Worm (Caenorhabditis elegans): ENCODE results near the gene T08D10.4.

T08D10.4 gene

ce11 chrX:11907263-11907662 lies 45.9 kb downstream of the T08D10.4 start, which contains the start of gene Y62H9A.11:
Y62H9A.11 (minus strand) TSS chrX:11907363.
- no peak for TF ChIP-seq F13H6.1 (tag; optimal IDR thresholded peaks at IDR 0.05)
- no peak for TF ChIP-seq K02D7.2 (tag; optimal IDR thresholded peaks at IDR 0.05)

- TF ChIP-seq hlh-15 (tag; optimal IDR thresholded peaks at IDR 0.05): no peak
- TF ChIP-seq nhr-11 (tag; optimal IDR thresholded peaks at IDR 0.05): no peak
- no peak for TF ChIP-seq ceh-6 (GFP tag; optimal IDR thresholded peaks at IDR 0.05)
- no peak for TF ChIP-seq unc-42 (tag; optimal IDR thresholded peaks at IDR 0.05)
- no peak for TF ChIP-seq K09A11.1 (tag; optimal IDR thresholded peaks at IDR 0.05; ENCODE audit: insufficient read depth)
- TF ChIP-seq ceh-2 (tag; optimal IDR thresholded peaks at IDR 0.05): no peak
- TF ChIP-seq rnt-1 (tag; optimal IDR thresholded peaks at IDR 0.05): no peak
- no peak for TF ChIP-seq ceh-22 (tag; optimal IDR thresholded peaks at IDR 0.05)
- no peak for TF ChIP-seq hlh-8 (tag; optimal IDR thresholded peaks at IDR 0.05)
- no peak for TF ChIP-seq npax-4 (tag; optimal IDR thresholded peaks at IDR 0.05)
- TF ChIP-seq K02D7.2 (tag; optimal IDR thresholded peaks at IDR 0.05): no peak
Measured at ce11 chrX:11906626-11907025, 46.5 kb downstream of the T08D10.4 start.

DNA sequence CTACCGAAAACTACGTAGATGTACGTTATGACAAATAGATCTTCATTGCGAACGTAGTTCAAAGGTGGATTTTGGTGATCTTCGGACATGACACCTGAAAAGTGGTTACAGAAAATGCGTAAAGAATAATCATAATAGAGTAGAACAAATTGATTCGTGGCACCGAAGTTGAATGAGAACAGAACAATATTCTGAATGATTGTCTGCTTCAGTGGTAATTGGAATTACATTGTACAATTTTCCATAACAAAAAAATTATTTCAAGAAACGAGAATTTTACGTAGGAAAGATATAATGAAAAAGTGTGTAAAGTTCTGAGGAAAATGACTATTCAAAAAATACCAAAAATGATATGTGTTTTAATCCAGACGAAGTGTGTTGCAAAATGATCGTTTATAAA lies 50.5 kb downstream of the T08D10.4 start, which contains the start of gene Y62H9A.10:
TSS of gene Y62H9A.10 (minus strand) at position 101 of the 400 bp plus-strand sequence.
- no peak for TF ChIP-seq fkh-10 (GFP tag; optimal IDR thresholded peaks at IDR 0.05)
- TF ChIP-seq nfya-1 (tag; optimal IDR thresholded peaks at IDR 0.05): no peak
- TF ChIP-seq ceh-48 (tag; optimal IDR thresholded peaks at IDR 0.05): no peak
- no peak for TF ChIP-seq ceh-9 (tag; optimal IDR thresholded peaks at IDR 0.05)
- no peak for TF ChIP-seq elt-4 (tag; optimal IDR thresholded peaks at IDR 0.05)
- no peak for TF ChIP-seq ceh-30 (tag; optimal IDR thresholded peaks at IDR 0.05)
- TF ChIP-seq che-1 (tag; optimal IDR thresholded peaks at IDR 0.05): no peak
- TF ChIP-seq hlh-30 (tag; optimal IDR thresholded peaks at IDR 0.05; ENCODE audit: insufficient read depth): no peak
- TF ChIP-seq unc-3 (GFP tag; conservative IDR thresholded peaks at IDR 0.05): no peak
- TF ChIP-seq unc-3 (tag; optimal IDR thresholded peaks at IDR 0.05): no peak
- TF ChIP-seq sdc-2 (tag; optimal IDR thresholded peaks at IDR 0.05): no peak
- no peak for TF ChIP-seq pag-3 (tag; optimal IDR thresholded peaks at IDR 0.05; ENCODE audit: borderline replicate concordance)
- TF ChIP-seq elt-2 (tag; optimal IDR thresholded peaks at IDR 0.05): no peak
- TF ChIP-seq pha-4 (tag; optimal IDR thresholded peaks at IDR 0.05): no peak
- TF ChIP-seq nhr-11 (tag; optimal IDR thresholded peaks at IDR 0.05): no peak
- TF ChIP-seq eyg-1 (tag; optimal IDR thresholded peaks at IDR 0.05): no peak
- no peak for TF ChIP-seq ceh-2 (tag; optimal IDR thresholded peaks at IDR 0.05)
- TF ChIP-seq unc-42 (tag; optimal IDR thresholded peaks at IDR 0.05): no peak
- no peak for TF ChIP-seq gmeb-2 (tag; optimal IDR thresholded peaks at IDR 0.05)

Measured in whole organism, late embryonic.